Fruit fly (Drosophila melanogaster) whole organism, embryonic: Measurements from ENCODE around the gene Cyp28d2.

Source experiments
- Awh ChIP-seq: fragments of 200-800 bp; sonication (Bioruptor generic); IDR thresholded peaks from 2 replicates; pipeline ENCODE4, ENCODE4 v1.3.6; 2022; ENCODE audit warnings: missing biosample characterization, missing genetic modification characterization
- CG1024 ChIP-seq: fragments of 200-800 bp; sonication (Bioruptor generic); IDR thresholded peaks from 2 replicates; pipeline ENCODE4 v1.3.6; 2022; ENCODE audit warnings: missing biosample characterization, missing genetic modification characterization
- CG10274 ChIP-seq: fragments of 200-800 bp; sonication (Bioruptor generic); optimal IDR thresholded peaks from 3 replicates; lab custom pipeline; 2017; ENCODE audit warnings: missing biosample characterization, mild to moderate bottlenecking, missing genetic modification characterization
- CG10462 ChIP-seq: fragments of 200-800 bp; sonication (Bioruptor generic); optimal IDR thresholded peaks from 2 replicates; lab custom pipeline; 2016; ENCODE audit warnings: missing biosample characterization, missing genetic modification characterization
- CG10959 ChIP-seq: fragments of 200-800 bp; sonication (Bioruptor generic); IDR thresholded peaks from 2 replicates; pipeline ENCODE4 v1.3.6; 2022; ENCODE audit warnings: missing biosample characterization, missing genetic modification characterization
- CG11398 ChIP-seq: fragments of 200-800 bp; sonication (Bioruptor generic); optimal IDR thresholded peaks from 2 replicates; lab custom pipeline; 2016; ENCODE audit warnings: missing biosample characterization, missing genetic modification characterization
- CG11504 ChIP-seq: fragments of 200-800 bp; sonication (Bioruptor generic); optimal IDR thresholded peaks from 3 replicates; lab custom pipeline; 2019; ENCODE audit warnings: missing biosample characterization, mild to moderate bottlenecking, missing genetic modification characterization, moderate library complexity
- CG12744 ChIP-seq: fragments of 200-800 bp; sonication (Bioruptor generic); optimal IDR thresholded peaks from 2 replicates; lab custom pipeline; 2016; ENCODE audit warnings: missing biosample characterization, missing genetic modification characterization
- CG13624 ChIP-seq: fragments of 200-800 bp; sonication (Bioruptor generic); optimal IDR thresholded peaks from 2 replicates; lab custom pipeline; 2016; ENCODE audit warnings: missing biosample characterization, missing genetic modification characterization
- CG14860 ChIP-seq: fragments of 200-800 bp; sonication (Bioruptor generic); IDR thresholded peaks from 3 replicates; pipeline ENCODE4 v1.3.6; 2022; ENCODE audit warnings: missing biosample characterization, missing genetic modification characterization; ENCODE audit not compliant: partially characterized antibody
- CG15696 ChIP-seq: fragments of 200-800 bp; sonication (Bioruptor generic); optimal IDR thresholded peaks from 2 replicates; lab custom pipeline; 2019; ENCODE audit warnings: missing biosample characterization, mild to moderate bottlenecking, missing genetic modification characterization, moderate library complexity
- CG1647 ChIP-seq: fragments of 200-800 bp; sonication (Bioruptor generic); optimal IDR thresholded peaks from 3 replicates; lab custom pipeline; 2016; ENCODE audit warnings: missing biosample characterization, missing genetic modification characterization
- CG2129 ChIP-seq: fragments of 200-800 bp; sonication (Bioruptor generic); IDR thresholded peaks from 2 replicates; pipeline ENCODE4 v1.3.6; 2022; ENCODE audit warnings: missing biosample characterization, missing genetic modification characterization; ENCODE audit not compliant: partially characterized antibody
- CG31365 ChIP-seq: fragments of 200-800 bp; sonication (Bioruptor generic); optimal IDR thresholded peaks from 2 replicates; lab custom pipeline; 2018; ENCODE audit warnings: missing biosample characterization, mild to moderate bottlenecking, missing genetic modification characterization
- CG32767 ChIP-seq: fragments of 200-800 bp; sonication (Bioruptor generic); IDR thresholded peaks from 2 replicates; pipeline ENCODE4 v1.3.6; 2022; ENCODE audit warnings: missing biosample characterization, missing genetic modification characterization
- CG4360 ChIP-seq: fragments of 200-800 bp; sonication (Bioruptor generic); IDR thresholded peaks from 2 replicates; pipeline ENCODE4 v1.3.6; 2022; ENCODE audit warnings: missing biosample characterization, missing genetic modification characterization
- CG4424 ChIP-seq: fragments of 200-800 bp; sonication (Bioruptor generic); optimal IDR thresholded peaks from 3 replicates; lab custom pipeline; 2016; ENCODE audit warnings: missing biosample characterization, missing genetic modification characterization
- CG6765 ChIP-seq: fragments of 200-800 bp; sonication (Bioruptor generic); optimal IDR thresholded peaks from 3 replicates; lab custom pipeline; 2017; ENCODE audit warnings: missing biosample characterization, mild to moderate bottlenecking, missing genetic modification characterization
- CG7357 ChIP-seq: fragments of 200-800 bp; sonication (Bioruptor generic); IDR thresholded peaks from 3 replicates; pipeline ENCODE4 v1.3.6; 2022; ENCODE audit warnings: missing biosample characterization, missing genetic modification characterization
- CG8944 ChIP-seq: fragments of 200-800 bp; sonication (Bioruptor generic); optimal IDR thresholded peaks from 3 replicates; lab custom pipeline; 2016; ENCODE audit warnings: missing biosample characterization, missing genetic modification characterization
- CTCF ChIP-seq: fragments of 200-800 bp; sonication (Bioruptor generic); optimal IDR thresholded peaks from 2 replicates; lab custom pipeline; 2017; ENCODE audit warnings: missing biosample characterization, mild to moderate bottlenecking, missing genetic modification characterization, moderate library complexity
- Camta ChIP-seq: fragments of 200-800 bp; sonication (Bioruptor generic); optimal IDR thresholded peaks from 2 replicates; lab custom pipeline; 2016; ENCODE audit warnings: missing biosample characterization, missing genetic modification characterization
- Fer1 ChIP-seq: fragments of 200-800 bp; sonication (Bioruptor generic); optimal IDR thresholded peaks from 2 replicates; lab custom pipeline; 2017; ENCODE audit warnings: missing biosample characterization, mild to moderate bottlenecking, missing genetic modification characterization
- Hmx ChIP-seq: fragments of 200-800 bp; sonication (Bioruptor generic); optimal IDR thresholded peaks from 2 replicates; lab custom pipeline; 2016; ENCODE audit warnings: missing biosample characterization, missing genetic modification characterization
- Hr39 ChIP-seq: fragments of >200 bp; optimal IDR thresholded peaks from 2 replicates; lab custom pipeline; 2017
- Hr78 ChIP-seq, 2 experiments: fragments of 200-800 bp in 1 of 2; fragments of >200 bp in 1 of 2; sonication (Bioruptor generic) in 1 of 2; optimal IDR thresholded peaks; 2 replicates each; lab custom pipeline; 2017 to 2019; ENCODE audit warnings: missing biosample characterization in 2 of 2, missing genetic modification characterization in 2 of 2, mild to moderate bottlenecking in 1 of 2, moderate library complexity in 1 of 2
- Lim3 ChIP-seq: fragments of 200-800 bp; sonication (Bioruptor generic); IDR thresholded peaks from 2 replicates; pipeline ENCODE4 v1.3.6; 2022; ENCODE audit warnings: missing biosample characterization, missing genetic modification characterization
- Scr ChIP-seq: fragments of 200-800 bp; sonication (Bioruptor generic); IDR thresholded peaks from 2 replicates; pipeline ENCODE4 v1.3.6; 2022; ENCODE audit warnings: missing biosample characterization, missing genetic modification characterization; ENCODE audit not compliant: partially characterized antibody
- Sox100B ChIP-seq: fragments of 200-800 bp; sonication (Bioruptor generic); optimal IDR thresholded peaks from 3 replicates; lab custom pipeline; 2018; ENCODE audit warnings: missing biosample characterization, mild to moderate bottlenecking, missing genetic modification characterization
- Sox102F ChIP-seq: fragments of 200-800 bp; sonication (Bioruptor generic); optimal IDR thresholded peaks from 2 replicates; lab custom pipeline; 2018; ENCODE audit warnings: missing biosample characterization, mild to moderate bottlenecking, missing genetic modification characterization, moderate library complexity
- Taf1 ChIP-seq: fragments of 200-800 bp; sonication (Bioruptor generic); IDR thresholded peaks from 2 replicates; pipeline ENCODE4 v1.3.6; 2022; ENCODE audit warnings: missing biosample characterization, missing genetic modification characterization
- ac ChIP-seq: fragments of 200-800 bp; sonication (Bioruptor generic); optimal IDR thresholded peaks from 3 replicates; lab custom pipeline; 2017; ENCODE audit warnings: missing biosample characterization, mild to moderate bottlenecking, missing genetic modification characterization
- ara ChIP-seq: fragments of 200-800 bp; sonication (Bioruptor generic); IDR thresholded peaks from 2 replicates; pipeline ENCODE4 v1.3.6; 2022; ENCODE audit warnings: missing biosample characterization, missing genetic modification characterization
- bbx ChIP-seq: fragments of 200-800 bp; sonication (Bioruptor generic); IDR thresholded peaks from 2 replicates; pipeline ENCODE4 v1.3.6; 2022; ENCODE audit warnings: missing biosample characterization, missing genetic modification characterization; ENCODE audit not compliant: partially characterized antibody
- bcd ChIP-seq: fragments of 200-800 bp; sonication (Bioruptor generic); optimal IDR thresholded peaks from 2 replicates; lab custom pipeline; 2017; ENCODE audit warnings: missing biosample characterization, mild to moderate bottlenecking, missing genetic modification characterization
- btn ChIP-seq: fragments of 200-800 bp; sonication (Bioruptor generic); optimal IDR thresholded peaks from 2 replicates; lab custom pipeline; 2016; ENCODE audit warnings: missing biosample characterization, missing genetic modification characterization
- caup ChIP-seq: fragments of 200-800 bp; sonication (Bioruptor generic); optimal IDR thresholded peaks from 3 replicates; lab custom pipeline; 2017; ENCODE audit warnings: missing biosample characterization, mild to moderate bottlenecking, missing genetic modification characterization, moderate library complexity; ENCODE audit not compliant: severe bottlenecking
- dmrt11E ChIP-seq: fragments of 200-800 bp; sonication (Bioruptor generic); optimal IDR thresholded peaks from 3 replicates; lab custom pipeline; 2018; ENCODE audit warnings: missing biosample characterization, mild to moderate bottlenecking, missing genetic modification characterization, moderate library complexity
- en ChIP-seq: fragments of 200-800 bp; sonication (Bioruptor generic); optimal IDR thresholded peaks from 2 replicates; lab custom pipeline; 2016; ENCODE audit warnings: missing biosample characterization, missing genetic modification characterization
- exex ChIP-seq: fragments of 200-800 bp; sonication (Bioruptor generic); optimal IDR thresholded peaks from 4 replicates; lab custom pipeline; 2018; ENCODE audit warnings: missing biosample characterization, mild to moderate bottlenecking, missing genetic modification characterization, moderate library complexity
- fru ChIP-seq: fragments of >200 bp; optimal IDR thresholded peaks from 2 replicates; lab custom pipeline; 2017
- gsb-n ChIP-seq: fragments of 200-800 bp; sonication (Bioruptor generic); optimal IDR thresholded peaks from 3 replicates; lab custom pipeline; 2018; ENCODE audit warnings: missing biosample characterization, mild to moderate bottlenecking, missing genetic modification characterization
- lbe ChIP-seq: fragments of 200-800 bp; sonication (Bioruptor generic); optimal IDR thresholded peaks from 2 replicates; lab custom pipeline; 2016; ENCODE audit warnings: missing biosample characterization, mild to moderate bottlenecking, missing genetic modification characterization
- pan ChIP-seq, 4 experiments: fragments of >200 bp in 3 of 4; fragments of 200-800 bp in 1 of 4; sonication (Bioruptor generic) in 1 of 4; optimal IDR thresholded peaks in 3 of 4; IDR thresholded peaks in 1 of 4; 2 replicates each; pipeline versions ENCODE4 v1.3.6 to Lab custom; 2017 to 2022; ENCODE audit warnings: missing biosample characterization in 2 of 4, missing genetic modification characterization in 2 of 4, mixed read lengths in 1 of 4
- pho ChIP-seq: fragments of 200-800 bp; sonication (Bioruptor generic); optimal IDR thresholded peaks from 2 replicates; lab custom pipeline; 2016; ENCODE audit warnings: missing biosample characterization, missing genetic modification characterization
- pzg ChIP-seq: fragments of 200-800 bp; sonication (Bioruptor generic); optimal IDR thresholded peaks from 3 replicates; lab custom pipeline; 2018; ENCODE audit warnings: missing biosample characterization, mild to moderate bottlenecking, missing genetic modification characterization, moderate library complexity
- ro ChIP-seq: fragments of 200-800 bp; sonication (Bioruptor generic); IDR thresholded peaks from 2 replicates; pipeline ENCODE4 v1.3.6; 2022; ENCODE audit warnings: missing biosample characterization, missing genetic modification characterization
- row ChIP-seq: fragments of 200-800 bp; sonication (Bioruptor generic); IDR thresholded peaks from 3 replicates; pipeline ENCODE4 v1.3.6; 2022; ENCODE audit warnings: missing biosample characterization, missing genetic modification characterization
- shn ChIP-seq: fragments of 200-800 bp; sonication (Bioruptor generic); optimal IDR thresholded peaks from 3 replicates; lab custom pipeline; 2016; ENCODE audit warnings: missing biosample characterization, missing genetic modification characterization
- ttk ChIP-seq: fragments of 200-800 bp; sonication (Bioruptor generic); IDR thresholded peaks from 2 replicates; pipeline ENCODE4 v2.1.2; 2022; ENCODE audit warnings: missing biosample characterization, missing genetic modification characterization
- zfh2 ChIP-seq: fragments of 200-800 bp; sonication (Bioruptor generic); optimal IDR thresholded peaks from 2 replicates; lab custom pipeline; 2016; ENCODE audit warnings: missing biosample characterization, missing genetic modification characterization

Cyp28d2 gene

DNA sequence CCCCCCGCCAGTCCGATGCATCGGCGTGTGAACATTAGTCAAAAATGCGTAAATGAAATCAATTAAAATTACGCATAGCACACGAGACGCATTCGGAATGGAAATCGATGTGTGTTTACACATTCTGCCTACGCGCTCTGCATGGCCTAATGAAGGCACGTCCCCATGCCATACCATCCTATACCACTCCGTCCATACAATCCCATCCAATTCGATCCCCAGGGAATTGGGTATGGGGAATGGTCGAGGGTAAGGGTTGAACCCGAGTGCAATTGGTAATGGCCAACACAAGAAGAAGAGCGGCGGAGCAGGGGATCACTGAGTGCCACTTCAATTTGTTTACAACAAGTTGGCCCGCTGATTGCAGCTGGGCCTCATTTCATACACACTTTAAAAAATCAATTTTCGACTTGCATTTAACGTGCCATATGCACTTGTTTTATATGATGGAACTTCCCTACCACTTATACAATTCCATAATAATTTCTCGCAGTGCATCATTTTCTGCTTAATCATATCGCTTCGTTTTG lies 38.4 kb downstream of the Cyp28d2 start (continued):
- TF ChIP-seq ac (GFP tag; lab: Kevin White, UChicago): peak; percentile 57
- peak; percentile 55 for TF ChIP-seq CG4424
- no peak for TF ChIP-seq shn (GFP tag; lab: Kevin White, UChicago)
- TF ChIP-seq gsb-n (tag; lab: Kevin White, UChicago): peak; percentile 87
- no peak for TF ChIP-seq CG6765
- TF ChIP-seq Awh (GFP tag; lab: Robert Waterston, UW): 0 out of 2 replicates have a peak, but pooled peaks have one; percentile 18
- no peak for TF ChIP-seq CG10274 (GFP tag; lab: Kevin White, UChicago)
- no peak for TF ChIP-seq btn
- TF ChIP-seq CG2129 (GFP tag; lab: Robert Waterston, UW): no peak
- peak; percentile 3 for TF ChIP-seq en (GFP tag; lab: Kevin White, UChicago)
- no peak for TF ChIP-seq CG1647 (GFP tag; lab: Kevin White, UChicago)
- no peak for TF ChIP-seq lbe
- TF ChIP-seq Taf1 (GFP tag; lab: Robert Waterston, UW): no peak
- no peak for TF ChIP-seq CG31365 (tag; lab: Kevin White, UChicago)
- TF ChIP-seq CG8944 (GFP tag; lab: Kevin White, UChicago): peak; percentile 30
- TF ChIP-seq CTCF (GFP tag; lab: Kevin White, UChicago): no peak
- no peak for TF ChIP-seq Camta
- no peak for TF ChIP-seq CG7357 (GFP tag; lab: Robert Waterston, UW)
- TF ChIP-seq pho (GFP tag; lab: Kevin White, UChicago): no peak
- no peak for TF ChIP-seq Fer1
- TF ChIP-seq CG14860: no peak
- TF ChIP-seq Scr (GFP tag; lab: Robert Waterston, UW): no peak
- no peak for TF ChIP-seq pzg (GFP tag; lab: Kevin White, UChicago)
- no peak for TF ChIP-seq CG11398 (GFP tag; lab: Kevin White, UChicago)
- no peak for TF ChIP-seq bcd (GFP tag; lab: Kevin White, UChicago)
- TF ChIP-seq ara: peak; percentile 33; the same call in 1 of the 2 replicates
- no peak for TF ChIP-seq exex (tag; lab: Kevin White, UChicago)
- no peak for TF ChIP-seq CG12744 (GFP tag; lab: Kevin White, UChicago)
- peak; percentile 54 for TF ChIP-seq Sox102F
- no peak for TF ChIP-seq ttk (GFP tag; lab: Robert Waterston, UW)
- peak; percentile 68 for TF ChIP-seq dmrt11E (tag; lab: Kevin White, UChicago)
- TF ChIP-seq Sox100B: no peak
- no peak for TF ChIP-seq fru (lab: Kevin White, UChicago)
- no peak for TF ChIP-seq zfh2 (GFP tag; lab: Kevin White, UChicago)
- no peak for TF ChIP-seq Lim3 (GFP tag; lab: Robert Waterston, UW)
- no peak for TF ChIP-seq pan (optimal IDR thresholded peaks at IDR 0.05; lab: Kevin White, UChicago)
- peak in 1 of 2 experiments; percentile 9 for TF ChIP-seq pan (GFP tag; optimal IDR thresholded peaks at IDR 0.05 in 1 of 2, IDR thresholded peaks at IDR 0.05 in 1 of 2)
- TF ChIP-seq CG10462 (GFP tag; lab: Kevin White, UChicago): peak; percentile 9
- TF ChIP-seq CG15696 (tag; lab: Kevin White, UChicago): peak; percentile 55
- TF ChIP-seq CG10959 (GFP tag; lab: Robert Waterston, UW): no peak
- no peak for TF ChIP-seq bbx (GFP tag; lab: Robert Waterston, UW)
- TF ChIP-seq CG13624 (GFP tag; lab: Kevin White, UChicago): no peak
- TF ChIP-seq CG1024 (GFP tag; lab: Robert Waterston, UW): 0 out of 2 replicates have a peak, but pooled peaks have one; percentile 30
- TF ChIP-seq row (GFP tag; lab: Robert Waterston, UW): peak; percentile 58
- TF ChIP-seq Hr78 (GFP tag; optimal IDR thresholded peaks at IDR 0.05; lab: Kevin White, UChicago): peak in 1 of 2 experiments; percentile 17
- no peak for TF ChIP-seq CG4360 (GFP tag; lab: Robert Waterston, UW)
- no peak for TF ChIP-seq Hr39
- no peak for TF ChIP-seq caup (GFP tag; lab: Kevin White, UChicago)
- TF ChIP-seq Hmx (GFP tag; lab: Kevin White, UChicago): no peak
- TF ChIP-seq CG32767 (GFP tag; lab: Robert Waterston, UW): no peak
- no peak for TF ChIP-seq ro (GFP tag; lab: Robert Waterston, UW)
- peak; percentile 56 for TF ChIP-seq CG11504 (tag; lab: Kevin White, UChicago)
